Worm (Caenorhabditis elegans): ENCODE data around the gene E02C12.10.
A peak's percentile ranks its signal among the peaks of the same experiment; 100 is the strongest.

E02C12.10 gene

DNA sequence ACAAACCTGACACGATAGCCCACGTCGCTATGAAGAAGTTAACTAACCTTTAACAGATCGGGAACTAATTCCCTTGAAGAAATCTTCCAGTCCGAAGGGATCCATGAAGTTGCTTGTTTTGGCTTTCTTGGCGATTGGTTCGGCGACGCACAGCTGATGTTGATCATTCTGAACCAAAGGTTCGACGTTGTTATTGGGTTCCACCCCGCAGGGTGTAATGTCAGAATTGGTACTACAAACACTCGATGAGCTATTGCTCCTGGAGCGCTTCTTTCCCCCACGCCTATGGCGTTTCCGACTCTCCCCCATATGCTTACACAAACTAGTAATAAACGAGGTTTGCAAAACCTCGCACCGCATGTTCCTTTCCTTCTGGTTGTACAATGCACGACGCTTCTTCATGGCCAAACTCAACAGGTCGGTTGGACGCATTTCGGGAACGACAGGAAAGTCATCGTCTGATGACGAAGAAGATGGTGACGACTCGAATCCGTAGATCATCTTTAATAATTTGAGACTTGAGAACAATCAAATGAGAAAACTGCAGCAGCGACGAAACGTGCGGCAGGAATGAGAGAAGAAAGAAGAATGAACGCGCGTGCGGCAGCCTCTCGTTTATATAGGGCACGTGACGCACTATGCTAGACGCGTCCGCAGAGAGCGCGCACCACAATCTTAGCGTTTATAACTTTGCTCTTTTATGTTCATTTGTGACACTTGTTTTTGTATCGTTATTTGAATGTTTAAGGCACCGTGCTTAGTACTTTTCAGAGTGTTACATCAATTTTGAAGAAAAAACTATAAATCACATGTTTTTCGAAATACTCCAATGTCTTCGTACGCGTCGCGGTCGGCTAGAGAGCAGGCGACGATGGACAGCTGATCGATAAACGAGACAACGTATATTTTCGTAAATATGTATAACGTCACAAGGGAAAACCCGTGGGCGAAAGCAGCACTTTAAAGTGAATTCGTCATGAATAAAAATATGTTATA is 34.3 kb downstream of the E02C12.10 start, which contains the start of gene tos-1:
TSS of gene tos-1 (minus strand) at position 575 of the 996 bp plus-strand sequence.
- peak; percentile 96 for TF ChIP-seq ham-2 (GFP tag; optimal IDR thresholded peaks at IDR 0.05)
- TF ChIP-seq ceh-39 (tag; optimal IDR thresholded peaks at IDR 0.05) = peak; percentile 100
- TF ChIP-seq unc-39 (tag; optimal IDR thresholded peaks at IDR 0.05) = peak; percentile 93
- peak; percentile 86 for TF ChIP-seq unc-120 (tag; optimal IDR thresholded peaks at IDR 0.05; ENCODE audit: poor library complexity, severe bottlenecking)
- TF ChIP-seq nhr-2 (tag; optimal IDR thresholded peaks at IDR 0.05) = peak; percentile 52
- TF ChIP-seq mep-1 (tag; optimal IDR thresholded peaks at IDR 0.05) = peak; percentile 99
- TF ChIP-seq nhr-28 (tag; optimal IDR thresholded peaks at IDR 0.05) = peak; percentile 81
- TF ChIP-seq lin-13 (tag; optimal IDR thresholded peaks at IDR 0.05) = peak; percentile 98
- TF ChIP-seq sem-2 (GFP tag; optimal IDR thresholded peaks at IDR 0.05) = peak; percentile 69
- peak; percentile 92 for TF ChIP-seq ces-1 (GFP tag; optimal IDR thresholded peaks at IDR 0.05)
- no peak for TF ChIP-seq snpc-4 (tag; optimal IDR thresholded peaks at IDR 0.05)
- no peak for TF ChIP-seq nhr-76 (tag; optimal IDR thresholded peaks at IDR 0.05)
- TF ChIP-seq M03D4.4 (tag; optimal IDR thresholded peaks at IDR 0.05) = peak; percentile 93
- TF ChIP-seq zip-8 (tag; optimal IDR thresholded peaks at IDR 0.05) = no peak
- TF ChIP-seq unc-62 (GFP tag; optimal IDR thresholded peaks at IDR 0.05) = peak; percentile 94
- peak; percentile 57 for TF ChIP-seq hlh-1 (tag; optimal IDR thresholded peaks at IDR 0.05)
- peak; percentile 74 for TF ChIP-seq elt-3 (tag; optimal IDR thresholded peaks at IDR 0.05)
- TF ChIP-seq sptf-1 (tag; optimal IDR thresholded peaks at IDR 0.05) = peak; percentile 97
- TF ChIP-seq cnd-1 (tag; optimal IDR thresholded peaks at IDR 0.05) = peak; percentile 92
- TF ChIP-seq blmp-1 (tag; optimal IDR thresholded peaks at IDR 0.05) = no peak
- peak; percentile 51 for TF ChIP-seq lin-32 (GFP tag; optimal IDR thresholded peaks at IDR 0.05)
- TF ChIP-seq ceh-83 (GFP tag; optimal IDR thresholded peaks at IDR 0.05) = peak; percentile 82
- peak; percentile 98 for TF ChIP-seq nhr-237 (tag; optimal IDR thresholded peaks at IDR 0.05)
- TF ChIP-seq bed-3 (GFP tag; optimal IDR thresholded peaks at IDR 0.05) = peak; percentile 77
- peak; percentile 96 for TF ChIP-seq ztf-11 (tag; optimal IDR thresholded peaks at IDR 0.05)
- peak; percentile 45 for TF ChIP-seq tbx-8 (GFP tag; optimal IDR thresholded peaks at IDR 0.05)
- TF ChIP-seq ceh-43 (GFP tag; optimal IDR thresholded peaks at IDR 0.05) = peak; percentile 92
- peak; percentile 96 for TF ChIP-seq mls-2 (tag; optimal IDR thresholded peaks at IDR 0.05)
- peak; percentile 52 for TF ChIP-seq elt-1 (tag; optimal IDR thresholded peaks at IDR 0.05; ENCODE audit: borderline replicate concordance, insufficient read depth)
- peak; percentile 89 for TF ChIP-seq lsy-2 (tag; optimal IDR thresholded peaks at IDR 0.05)
- peak; percentile 93 for TF ChIP-seq drap-1 (GFP tag; optimal IDR thresholded peaks at IDR 0.05)
- TF ChIP-seq mab-5 (tag; optimal IDR thresholded peaks at IDR 0.05) = peak; percentile 63
- TF ChIP-seq nhr-12 (tag; optimal IDR thresholded peaks at IDR 0.05) = peak; percentile 93
- peak; percentile 27 for TF ChIP-seq flh-1 (GFP tag; optimal IDR thresholded peaks at IDR 0.05)
- peak; percentile 90 for TF ChIP-seq pha-4 (tag; optimal IDR thresholded peaks at IDR 0.05)

DNA sequence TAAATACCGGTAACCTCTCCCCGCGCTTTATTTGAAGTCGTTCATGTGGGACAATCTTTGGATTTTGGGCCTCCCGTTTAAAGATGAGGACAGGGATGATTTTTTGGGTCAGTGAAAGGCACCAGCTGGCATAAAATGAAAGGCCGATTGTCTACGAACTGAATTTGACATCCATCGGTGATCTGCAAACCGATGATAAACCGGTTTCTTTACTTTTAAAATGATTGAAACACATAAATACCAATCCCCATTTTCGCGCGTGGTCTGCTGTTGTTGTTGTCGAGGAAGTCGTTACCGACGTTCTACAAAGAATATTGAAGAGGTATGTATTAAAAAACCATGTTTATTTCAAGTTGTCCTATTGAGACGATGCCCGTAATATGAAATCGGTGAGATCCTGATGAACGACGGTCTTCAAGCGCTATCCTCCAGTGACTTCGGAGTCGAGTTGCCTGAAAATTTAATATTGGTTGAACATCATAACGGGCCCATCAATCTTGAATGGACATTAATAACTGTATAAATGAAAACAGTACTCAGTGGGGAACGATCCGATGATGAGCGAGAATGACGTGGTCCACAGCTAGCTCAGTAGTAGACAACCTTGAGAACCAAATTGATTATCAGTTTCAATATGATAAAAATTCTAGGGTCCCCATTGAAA is 35.1 kb downstream of the E02C12.10 start:
- TF ChIP-seq ces-1 (GFP tag; optimal IDR thresholded peaks at IDR 0.05) = no peak
- no peak for TF ChIP-seq elt-3 (tag; optimal IDR thresholded peaks at IDR 0.05)
- TF ChIP-seq elt-1 (tag; optimal IDR thresholded peaks at IDR 0.05; ENCODE audit: borderline replicate concordance, insufficient read depth) = no peak
- TF ChIP-seq M03D4.4 (tag; optimal IDR thresholded peaks at IDR 0.05) = no peak
- TF ChIP-seq drap-1 (GFP tag; optimal IDR thresholded peaks at IDR 0.05) = no peak
- no peak for TF ChIP-seq ham-2 (GFP tag; optimal IDR thresholded peaks at IDR 0.05)
- TF ChIP-seq lin-32 (GFP tag; optimal IDR thresholded peaks at IDR 0.05) = no peak
- no peak for TF ChIP-seq mab-5 (tag; optimal IDR thresholded peaks at IDR 0.05)
- TF ChIP-seq tbx-8 (GFP tag; optimal IDR thresholded peaks at IDR 0.05) = no peak
- TF ChIP-seq snpc-4 (tag; optimal IDR thresholded peaks at IDR 0.05) = no peak

Data from whole organism, mixed stage, embryonic.